Fruit fly (Drosophila melanogaster) whole organism, embryonic: ENCODE data around the gene CG17359.

Experiments
- ATbp ChIP-seq: fragments of 200-800 bp; sonication (Bioruptor generic); optimal IDR thresholded peaks from 2 replicates; lab custom pipeline; 2017; ENCODE audit warnings: missing biosample characterization, mild to moderate bottlenecking, missing genetic modification characterization, missing genetic modification reagents
- Asciz ChIP-seq: fragments of 200-800 bp; sonication (Bioruptor generic); optimal IDR thresholded peaks from 2 replicates; lab custom pipeline; 2017; ENCODE audit warnings: missing biosample characterization, mild to moderate bottlenecking, missing genetic modification characterization, missing genetic modification reagents
- Atf6 ChIP-seq: fragments of 200-800 bp; sonication (Bioruptor generic); IDR thresholded peaks from 2 replicates; pipeline ENCODE4 v1.3.6; 2022; ENCODE audit warnings: missing biosample characterization, missing genetic modification characterization
- Blimp-1 ChIP-seq: fragments of 200-800 bp; sonication (Bioruptor generic); optimal IDR thresholded peaks from 3 replicates; lab custom pipeline; 2018; ENCODE audit warnings: missing biosample characterization, missing genetic modification characterization, mild to moderate bottlenecking, moderate library complexity, missing genetic modification reagents
- Bteb2 ChIP-seq: fragments of 200-800 bp; sonication (Bioruptor generic); optimal IDR thresholded peaks from 2 replicates; lab custom pipeline; 2016; ENCODE audit warnings: missing biosample characterization, missing genetic modification characterization
- CG10654 ChIP-seq: fragments of 200-800 bp; sonication (Bioruptor generic); optimal IDR thresholded peaks from 2 replicates; lab custom pipeline; 2016; ENCODE audit warnings: missing biosample characterization, missing genetic modification characterization
- CG12236 ChIP-seq: fragments of 200-800 bp; sonication (Bioruptor generic); optimal IDR thresholded peaks from 2 replicates; lab custom pipeline; 2016; ENCODE audit warnings: missing biosample characterization, missing genetic modification characterization
- CG12391 ChIP-seq: fragments of 200-800 bp; sonication (Bioruptor generic); optimal IDR thresholded peaks from 3 replicates; lab custom pipeline; 2018; ENCODE audit warnings: missing biosample characterization, mild to moderate bottlenecking, missing genetic modification characterization, moderate library complexity
- CG12659 ChIP-seq: fragments of 200-800 bp; sonication (Bioruptor generic); optimal IDR thresholded peaks from 3 replicates; lab custom pipeline; 2017; ENCODE audit warnings: mild to moderate bottlenecking, missing biosample characterization, missing genetic modification reagents, missing genetic modification characterization
- CG12769 ChIP-seq: fragments of 200-800 bp; sonication (Bioruptor generic); optimal IDR thresholded peaks from 2 replicates; lab custom pipeline; 2019; ENCODE audit warnings: missing biosample characterization, mild to moderate bottlenecking, missing genetic modification characterization, moderate library complexity
- CG14710 ChIP-seq: fragments of 200-800 bp; sonication (Bioruptor generic); optimal IDR thresholded peaks from 3 replicates; lab custom pipeline; 2019; ENCODE audit warnings: missing biosample characterization, mild to moderate bottlenecking, missing genetic modification characterization, moderate library complexity
- CG14860 ChIP-seq: fragments of 200-800 bp; sonication (Bioruptor generic); IDR thresholded peaks from 3 replicates; pipeline ENCODE4 v1.3.6; 2022; ENCODE audit warnings: missing biosample characterization, missing genetic modification characterization; ENCODE audit not compliant: partially characterized antibody
- CG14965 ChIP-seq: fragments of 200-800 bp; sonication (Bioruptor generic); optimal IDR thresholded peaks from 2 replicates; lab custom pipeline; 2016; ENCODE audit warnings: missing biosample characterization, missing genetic modification characterization, borderline replicate concordance
- CG1602 ChIP-seq: fragments of 200-800 bp; sonication (Bioruptor generic); optimal IDR thresholded peaks from 3 replicates; lab custom pipeline; 2016; ENCODE audit warnings: missing biosample characterization, missing genetic modification characterization
- CG18262 ChIP-seq: fragments of 200-800 bp; optimal IDR thresholded peaks from 3 replicates; lab custom pipeline; 2019; ENCODE audit warnings: missing biosample characterization, mild to moderate bottlenecking, missing genetic modification characterization, moderate library complexity
- CG2889 ChIP-seq: fragments of 200-800 bp; sonication (Bioruptor generic); IDR thresholded peaks from 3 replicates; pipeline ENCODE4 v1.3.6; 2022; ENCODE audit warnings: missing biosample characterization, missing genetic modification characterization
- CG31365 ChIP-seq: fragments of 200-800 bp; sonication (Bioruptor generic); optimal IDR thresholded peaks from 2 replicates; lab custom pipeline; 2018; ENCODE audit warnings: missing biosample characterization, mild to moderate bottlenecking, missing genetic modification characterization
- CG4328 ChIP-seq: fragments of 200-800 bp; sonication (Bioruptor generic); optimal IDR thresholded peaks from 3 replicates; lab custom pipeline; 2017; ENCODE audit warnings: missing biosample characterization, missing genetic modification reagents, missing genetic modification characterization
- CG7357 ChIP-seq: fragments of 200-800 bp; sonication (Bioruptor generic); IDR thresholded peaks from 3 replicates; pipeline ENCODE4 v1.3.6; 2022; ENCODE audit warnings: missing biosample characterization, missing genetic modification characterization
- CG8281 ChIP-seq: fragments of 200-800 bp; sonication (Bioruptor generic); optimal IDR thresholded peaks from 2 replicates; lab custom pipeline; 2018; ENCODE audit warnings: missing biosample characterization, mild to moderate bottlenecking, missing genetic modification characterization, moderate library complexity
- CG9932 ChIP-seq: fragments of 200-800 bp; sonication (Bioruptor generic); IDR thresholded peaks from 2 replicates; pipeline ENCODE4 v1.3.6; 2022; ENCODE audit warnings: missing biosample characterization, missing genetic modification characterization
- Dp ChIP-seq: fragments of 200-800 bp; sonication (Bioruptor generic); optimal IDR thresholded peaks from 2 replicates; lab custom pipeline; 2018; ENCODE audit warnings: missing biosample characterization, mild to moderate bottlenecking, missing genetic modification characterization, moderate library complexity
- E2f2 ChIP-seq: fragments of 200-800 bp; sonication (Bioruptor generic); IDR thresholded peaks from 2 replicates; pipeline ENCODE4 v1.3.6; 2022; ENCODE audit warnings: missing biosample characterization, missing genetic modification characterization
- Jarid2 ChIP-seq: fragments of 200-800 bp; sonication (Bioruptor generic); optimal IDR thresholded peaks from 3 replicates; lab custom pipeline; 2017; ENCODE audit warnings: mild to moderate bottlenecking, missing biosample characterization, missing genetic modification reagents, missing genetic modification characterization
- Kr ChIP-seq: fragments of 200-800 bp; sonication (Bioruptor generic); optimal IDR thresholded peaks from 2 replicates; lab custom pipeline; 2017; ENCODE audit warnings: missing biosample characterization, mild to moderate bottlenecking, missing genetic modification characterization
- Lpt ChIP-seq: fragments of >200 bp; optimal IDR thresholded peaks from 2 replicates; lab custom pipeline; 2018; ENCODE audit warnings: missing biosample characterization, missing genetic modification characterization
- NfI ChIP-seq: fragments of 200-800 bp; sonication (Bioruptor generic); optimal IDR thresholded peaks from 3 replicates; lab custom pipeline; 2018; ENCODE audit warnings: missing biosample characterization, mild to moderate bottlenecking, missing genetic modification characterization, moderate library complexity
- Stat92E ChIP-seq, 3 experiments: fragments of >200 bp in 2 of 3; fragments of 200-800 bp in 1 of 3; sonication (Bioruptor generic) in 1 of 3; optimal IDR thresholded peaks; 2 replicates each; lab custom pipeline; 2017 to 2019; ENCODE audit warnings: missing biosample characterization in 3 of 3, missing genetic modification characterization in 3 of 3, mild to moderate bottlenecking in 1 of 3, moderate library complexity in 1 of 3
- ara ChIP-seq: fragments of 200-800 bp; sonication (Bioruptor generic); IDR thresholded peaks from 2 replicates; pipeline ENCODE4 v1.3.6; 2022; ENCODE audit warnings: missing biosample characterization, missing genetic modification characterization
- az2 ChIP-seq: fragments of 200-800 bp; sonication (Bioruptor generic); optimal IDR thresholded peaks from 3 replicates; lab custom pipeline; 2016; ENCODE audit warnings: missing biosample characterization, missing genetic modification characterization
- bab2 ChIP-seq: fragments of 200-800 bp; sonication (Bioruptor generic); optimal IDR thresholded peaks from 2 replicates; lab custom pipeline; 2016; ENCODE audit warnings: missing biosample characterization, missing genetic modification characterization
- bcd ChIP-seq: fragments of 200-800 bp; sonication (Bioruptor generic); optimal IDR thresholded peaks from 2 replicates; lab custom pipeline; 2017; ENCODE audit warnings: missing biosample characterization, mild to moderate bottlenecking, missing genetic modification characterization
- dimm ChIP-seq: fragments of 200-800 bp; sonication (Bioruptor generic); IDR thresholded peaks from 2 replicates; pipeline ENCODE4 v1.3.6; 2022; ENCODE audit warnings: missing biosample characterization, missing genetic modification characterization
- en ChIP-seq: fragments of 200-800 bp; sonication (Bioruptor generic); optimal IDR thresholded peaks from 2 replicates; lab custom pipeline; 2016; ENCODE audit warnings: missing biosample characterization, missing genetic modification characterization
- gce ChIP-seq: fragments of 200-800 bp; sonication (Bioruptor generic); IDR thresholded peaks from 3 replicates; pipeline ENCODE4 v1.3.6; 2022; ENCODE audit warnings: missing biosample characterization, missing genetic modification characterization
- hbn ChIP-seq: fragments of 200-800 bp; sonication (Bioruptor generic); IDR thresholded peaks from 2 replicates; pipeline ENCODE4 v1.3.6; 2022; ENCODE audit warnings: missing biosample characterization, missing genetic modification characterization; ENCODE audit not compliant: partially characterized antibody
- hkb ChIP-seq, 2 experiments: fragments of 200-800 bp in 1 of 2; fragments of >200 bp in 1 of 2; sonication (Bioruptor generic) in 1 of 2; IDR thresholded peaks in 1 of 2; optimal IDR thresholded peaks in 1 of 2; 2 replicates each; pipeline versions ENCODE4 v1.3.6 to Lab custom; 2017 to 2022; ENCODE audit warnings: missing biosample characterization in 1 of 2, missing genetic modification characterization in 1 of 2
- insv ChIP-seq, 2 experiments: fragments of 200-800 bp; sonication (Bioruptor generic); optimal IDR thresholded peaks; 3 replicates each; lab custom pipeline; 2016 to 2018; ENCODE audit warnings: missing biosample characterization in 2 of 2, missing genetic modification characterization in 2 of 2
- jing ChIP-seq: fragments of 200-800 bp; sonication (Bioruptor generic); optimal IDR thresholded peaks from 2 replicates; lab custom pipeline; 2018; ENCODE audit warnings: missing biosample characterization, mild to moderate bottlenecking, missing genetic modification characterization
- kay ChIP-seq: fragments of 200-800 bp; sonication (Bioruptor generic); optimal IDR thresholded peaks from 2 replicates; lab custom pipeline; 2016; ENCODE audit warnings: missing biosample characterization, missing genetic modification characterization
- klu ChIP-seq: fragments of 200-800 bp; sonication (Bioruptor generic); IDR thresholded peaks from 2 replicates; pipeline ENCODE4 v1.3.6; 2022; ENCODE audit warnings: missing biosample characterization, missing genetic modification characterization
- row ChIP-seq: fragments of 200-800 bp; sonication (Bioruptor generic); IDR thresholded peaks from 3 replicates; pipeline ENCODE4 v1.3.6; 2022; ENCODE audit warnings: missing biosample characterization, missing genetic modification characterization
- sd ChIP-seq: fragments of 200-800 bp; sonication (Bioruptor generic); optimal IDR thresholded peaks from 3 replicates; lab custom pipeline; 2018; ENCODE audit warnings: missing biosample characterization, mild to moderate bottlenecking, missing genetic modification characterization, moderate library complexity
- tap ChIP-seq: fragments of 200-800 bp; optimal IDR thresholded peaks from 3 replicates; lab custom pipeline; 2019; ENCODE audit warnings: missing biosample characterization, mild to moderate bottlenecking, missing genetic modification characterization, moderate library complexity
- trem ChIP-seq: fragments of 200-800 bp; optimal IDR thresholded peaks from 3 replicates; lab custom pipeline; 2019; ENCODE audit warnings: missing biosample characterization, mild to moderate bottlenecking, missing genetic modification characterization, moderate library complexity
- wek ChIP-seq: fragments of 200-800 bp; sonication (Bioruptor generic); optimal IDR thresholded peaks from 3 replicates; lab custom pipeline; 2018; ENCODE audit warnings: missing biosample characterization, mild to moderate bottlenecking, missing genetic modification characterization, moderate library complexity
- wor ChIP-seq: fragments of 200-800 bp; sonication (Bioruptor generic); IDR thresholded peaks from 2 replicates; pipeline ENCODE4 v1.3.6; 2022; ENCODE audit warnings: missing biosample characterization, missing genetic modification characterization
- z ChIP-seq: fragments of 200-800 bp; sonication (Bioruptor generic); IDR thresholded peaks from 3 replicates; pipeline ENCODE4 v1.3.6; 2022; ENCODE audit warnings: missing biosample characterization, missing genetic modification characterization

Gene CG17359

DNA sequence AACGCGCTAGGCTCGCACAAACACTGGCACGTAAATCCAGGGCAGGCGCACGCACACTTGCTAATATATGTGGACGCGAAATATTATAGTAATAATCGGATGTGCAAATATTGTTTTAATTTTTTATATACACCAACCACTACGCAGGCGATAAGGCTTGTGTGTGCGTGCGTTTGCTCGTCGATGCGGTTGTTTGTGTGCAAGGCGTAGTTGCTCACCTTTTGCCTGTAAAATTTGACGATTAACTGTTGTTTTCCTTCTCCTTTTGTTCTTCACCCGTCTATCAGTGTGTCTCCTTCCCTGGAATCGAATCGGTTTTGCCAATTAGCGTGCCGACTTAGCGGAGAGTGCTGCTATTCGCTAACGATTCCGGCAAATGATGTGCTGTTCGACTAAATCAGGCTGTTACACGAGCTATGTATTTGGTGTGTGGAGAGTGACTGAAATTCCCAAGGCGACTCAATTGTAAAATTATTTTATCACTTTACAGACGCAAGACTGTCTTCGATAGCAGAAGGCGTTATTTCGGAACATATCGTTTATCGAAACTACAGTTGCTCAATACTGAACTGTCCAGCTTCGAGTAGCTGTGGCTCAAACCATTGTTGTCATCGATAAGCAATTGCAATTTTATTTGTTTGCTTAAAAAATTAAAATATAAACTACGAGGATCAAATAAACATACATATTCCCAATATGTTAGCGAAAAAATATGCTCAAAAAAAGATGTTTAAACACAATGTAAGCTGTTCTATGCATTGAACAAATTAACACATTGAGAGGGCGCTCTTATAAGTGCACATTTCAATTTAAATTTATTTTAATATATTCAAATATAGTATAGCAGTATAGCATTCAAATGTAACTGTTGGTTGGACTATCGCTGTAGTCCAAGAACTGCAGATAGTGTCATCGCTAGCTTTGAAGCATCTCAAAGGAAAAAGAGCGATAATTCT lies 32.4 kb upstream of the CG17359 start, which contains the start of the genes CG6650 and endos (continued):
- peak; percentile 53; the same call in 1 of the 2 replicates for TF ChIP-seq E2f2 (GFP tag; lab: Robert Waterston, UW)
- peak; percentile 50 for TF ChIP-seq Dp (GFP tag; lab: Kevin White, UChicago)
- TF ChIP-seq z (GFP tag; lab: Robert Waterston, UW): no peak
- TF ChIP-seq CG8281 (tag; lab: Kevin White, UChicago): no peak
- no peak for TF ChIP-seq Atf6
- no peak for TF ChIP-seq Asciz (GFP tag; lab: Kevin White, UChicago)
- no peak for TF ChIP-seq tap (tag; lab: Kevin White, UChicago)
- TF ChIP-seq CG14860 (GFP tag; lab: Robert Waterston, UW): peak; percentile 82
- TF ChIP-seq Kr (GFP tag; lab: Kevin White, UChicago): no peak
- no peak for TF ChIP-seq CG2889 (GFP tag; lab: Robert Waterston, UW)
- TF ChIP-seq klu (GFP tag; lab: Robert Waterston, UW): no peak
- TF ChIP-seq bcd (GFP tag; lab: Kevin White, UChicago): no peak
- TF ChIP-seq gce (GFP tag; lab: Robert Waterston, UW): no peak
- no peak for TF ChIP-seq CG12236 (GFP tag; lab: Kevin White, UChicago)
- TF ChIP-seq dimm: no peak
- TF ChIP-seq Stat92E (GFP tag; optimal IDR thresholded peaks at IDR 0.05; lab: Kevin White, UChicago): peak in 1 of 3 experiments; percentile 2
- TF ChIP-seq NfI: peak; percentile 31
- TF ChIP-seq ara: no peak
- no peak for TF ChIP-seq ATbp (GFP tag; lab: Kevin White, UChicago)
- TF ChIP-seq CG9932 (GFP tag; lab: Robert Waterston, UW): peak; percentile 58
- no peak for TF ChIP-seq Blimp-1 (GFP tag; lab: Kevin White, UChicago)
- TF ChIP-seq trem: peak; percentile 63
- TF ChIP-seq insv (GFP tag; optimal IDR thresholded peaks at IDR 0.05; lab: Kevin White, UChicago): peak; percentile 46 to 96
- no peak for TF ChIP-seq en (GFP tag; lab: Kevin White, UChicago)
- TF ChIP-seq CG4328: peak; percentile 66
- no peak for TF ChIP-seq CG14965 (GFP tag; lab: Kevin White, UChicago)
- no peak for TF ChIP-seq Jarid2 (GFP tag; lab: Kevin White, UChicago)
- TF ChIP-seq Lpt (GFP tag; lab: Kevin White, UChicago): no peak
- TF ChIP-seq row: peak; percentile 70
- TF ChIP-seq CG1602 (GFP tag; lab: Kevin White, UChicago): no peak
- peak; percentile 14 for TF ChIP-seq az2 (GFP tag; lab: Kevin White, UChicago)
- no peak for TF ChIP-seq CG7357
- TF ChIP-seq CG12769: no peak
- TF ChIP-seq CG12659 (GFP tag; lab: Kevin White, UChicago): peak; percentile 49
- TF ChIP-seq CG14710: peak; percentile 77
- no peak for TF ChIP-seq hkb (optimal IDR thresholded peaks at IDR 0.05; lab: Kevin White, UChicago)
- no peak; the same call in 1 of the 2 replicates for TF ChIP-seq hkb (GFP tag; IDR thresholded peaks at IDR 0.05; lab: Robert Waterston, UW)
- no peak for TF ChIP-seq jing (GFP tag; lab: Kevin White, UChicago)
- no peak for TF ChIP-seq wor (GFP tag; lab: Robert Waterston, UW)
- peak; percentile 59 for TF ChIP-seq hbn
- peak; percentile 16 for TF ChIP-seq kay (GFP tag; lab: Kevin White, UChicago)
- no peak for TF ChIP-seq CG31365 (tag; lab: Kevin White, UChicago)
- TF ChIP-seq Bteb2 (GFP tag; lab: Kevin White, UChicago): no peak
- TF ChIP-seq CG18262 (tag; lab: Kevin White, UChicago): peak; percentile 56
- peak; percentile 13 for TF ChIP-seq CG10654 (GFP tag; lab: Kevin White, UChicago)
- no peak for TF ChIP-seq sd (tag; lab: Kevin White, UChicago)
- peak; percentile 63 for TF ChIP-seq CG12391 (tag; lab: Kevin White, UChicago)
- TF ChIP-seq bab2: no peak
- TF ChIP-seq wek (GFP tag; lab: Kevin White, UChicago): no peak
